Worm (Caenorhabditis elegans): ENCODE data around the gene let-754.
A peak's percentile ranks its signal among the peaks of the same experiment; 100 is the strongest.

The let-754 gene

DNA sequence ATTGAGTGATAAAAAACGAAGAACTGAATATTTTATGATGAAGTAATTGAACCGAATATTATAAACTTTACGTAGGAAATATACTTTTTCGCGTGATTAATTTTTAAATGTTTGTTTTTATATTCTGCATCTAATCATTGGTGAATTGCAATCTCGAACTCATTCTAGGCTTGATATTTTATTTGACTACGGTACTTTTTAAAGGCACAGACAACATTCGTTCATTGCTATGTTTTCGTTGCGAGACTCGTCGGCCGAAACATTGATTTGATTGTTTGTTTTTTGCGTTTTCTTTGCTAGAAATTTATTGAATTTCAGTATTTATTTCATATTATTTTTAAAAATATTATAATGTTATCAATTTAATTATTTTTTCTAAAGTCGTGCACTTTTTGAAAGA lies 24.7 kb upstream of the let-754 start, which contains the start of gene C06G4.4 (continued):
- no peak for TF ChIP-seq nhr-80 (tag; optimal IDR thresholded peaks at IDR 0.05)
- TF ChIP-seq hlh-26 (GFP tag; conservative IDR thresholded peaks at IDR 0.05) = no peak
- TF ChIP-seq zim-3 (tag; optimal IDR thresholded peaks at IDR 0.05) = no peak
- TF ChIP-seq gei-17 (GFP tag; optimal IDR thresholded peaks at IDR 0.05) = no peak
- no peak for TF ChIP-seq F37B4.10 (GFP tag; IDR thresholded peaks at IDR 0.05)
- TF ChIP-seq ceh-79 (tag; optimal IDR thresholded peaks at IDR 0.05) = no peak

DNA sequence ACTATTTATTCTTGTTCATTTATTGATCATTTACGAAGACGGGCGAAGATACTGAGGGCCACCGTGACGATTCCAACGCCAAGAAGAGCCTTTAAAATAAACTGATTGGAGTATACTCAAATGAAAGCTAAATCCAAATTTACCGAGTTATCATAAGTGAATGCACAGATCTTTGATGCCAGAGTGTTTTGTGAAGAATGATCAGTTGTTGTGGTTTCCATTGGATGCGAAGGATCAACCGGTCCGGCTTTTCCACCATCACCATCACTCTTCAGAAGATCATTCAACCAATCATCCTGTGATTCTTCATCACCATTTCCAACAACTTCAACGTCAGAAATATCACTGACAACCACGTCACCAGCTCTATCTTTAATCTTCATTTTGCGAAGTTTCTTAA lies 24.1 kb upstream of the let-754 start:
- TF ChIP-seq die-1 (tag; optimal IDR thresholded peaks at IDR 0.05) = peak; percentile 6
- TF ChIP-seq hsf-1 (GFP tag; IDR thresholded peaks at IDR 0.05) = 0 out of 2 replicates have a peak, but pooled peaks have one; percentile 32
- peak; percentile 90 for TF ChIP-seq hrde-1 (tag; optimal IDR thresholded peaks at IDR 0.05; ENCODE audit: borderline replicate concordance)
- TF ChIP-seq xnd-1 (tag; optimal IDR thresholded peaks at IDR 0.05) = no peak
- TF ChIP-seq gei-17 (GFP tag; optimal IDR thresholded peaks at IDR 0.05) = no peak
- TF ChIP-seq lin-54 (GFP tag; optimal IDR thresholded peaks at IDR 0.05) = peak; percentile 15
- peak; percentile 63; the same call in 1 of the 2 replicates for TF ChIP-seq Y95B8A.8 (GFP tag; IDR thresholded peaks at IDR 0.05)
- peak; percentile 87 for TF ChIP-seq repo-1 (tag; optimal IDR thresholded peaks at IDR 0.05)
- no peak for TF ChIP-seq F33H1.4 (GFP tag; IDR thresholded peaks at IDR 0.05)
- TF ChIP-seq ceh-58 (GFP tag; IDR thresholded peaks at IDR 0.05) = no peak
- TF ChIP-seq chd-7 (tag; optimal IDR thresholded peaks at IDR 0.05) = peak; percentile 61
- TF ChIP-seq aptf-3 (GFP tag; IDR thresholded peaks at IDR 0.05) = no peak
- peak; percentile 27 for TF ChIP-seq B0035.1 (tag; optimal IDR thresholded peaks at IDR 0.05)
- TF ChIP-seq ama-1 (optimal IDR thresholded peaks at IDR 0.05) = peak; percentile 5
- TF ChIP-seq ama-1 (GFP tag; optimal IDR thresholded peaks at IDR 0.05) = no peak
- peak; percentile 7 for TF ChIP-seq madf-10 (tag; optimal IDR thresholded peaks at IDR 0.05)
- TF ChIP-seq Y53F4B.3 (GFP tag; IDR thresholded peaks at IDR 0.05) = no peak
- 0 out of 2 replicates have a peak, but pooled peaks have one; percentile 4 for TF ChIP-seq madf-3 (GFP tag; IDR thresholded peaks at IDR 0.05)
- TF ChIP-seq let-607 (tag; optimal IDR thresholded peaks at IDR 0.05) = no peak
- no peak for TF ChIP-seq lir-1 (GFP tag; conservative IDR thresholded peaks at IDR 0.05)
- TF ChIP-seq snpc-3.4 (tag; optimal IDR thresholded peaks at IDR 0.05) = peak; percentile 10
- 0 out of 2 replicates have a peak, but pooled peaks have one; percentile 9 for TF ChIP-seq attf-6 (GFP tag; IDR thresholded peaks at IDR 0.05)
- peak; percentile 18 for TF ChIP-seq ceh-79 (tag; optimal IDR thresholded peaks at IDR 0.05)
- 0 out of 2 replicates have a peak, but pooled peaks have one; percentile 36 for TF ChIP-seq lin-26 (GFP tag; IDR thresholded peaks at IDR 0.05)
- no peak for TF ChIP-seq tbp1 (GFP tag; optimal IDR thresholded peaks at IDR 0.05)
- peak; percentile 79 for TF ChIP-seq F52B5.7 (tag; optimal IDR thresholded peaks at IDR 0.05)
- no peak for TF ChIP-seq mcd-1 (GFP tag; IDR thresholded peaks at IDR 0.05)
- TF ChIP-seq C17E4.6 (GFP tag; IDR thresholded peaks at IDR 0.05) = 0 out of 2 replicates have a peak, but pooled peaks have one; percentile 32
- TF ChIP-seq B0261.1 (tag; optimal IDR thresholded peaks at IDR 0.05) = no peak
- peak; percentile 29; the same call in 1 of the 2 replicates for TF ChIP-seq Y56A3A.18 (GFP tag; IDR thresholded peaks at IDR 0.05)
- peak; percentile 20 for TF ChIP-seq zim-3 (tag; optimal IDR thresholded peaks at IDR 0.05)
- TF ChIP-seq nhr-120 (GFP tag; IDR thresholded peaks at IDR 0.05) = 0 out of 2 replicates have a peak, but pooled peaks have one; percentile 44
- TF ChIP-seq Y79H2A.3 (GFP tag; conservative IDR thresholded peaks at IDR 0.05) = 0 out of 2 replicates have a peak, but pooled peaks have one; percentile 20
- TF ChIP-seq ZK185.1 (tag; optimal IDR thresholded peaks at IDR 0.05; ENCODE audit: poor library complexity, severe bottlenecking) = peak; percentile 14
- peak; percentile 36; the same call in 1 of the 2 replicates for TF ChIP-seq ekl-4 (GFP tag; IDR thresholded peaks at IDR 0.05)
- no peak for TF ChIP-seq aptf-2 (GFP tag; conservative IDR thresholded peaks at IDR 0.05)
- 0 out of 2 replicates have a peak, but pooled peaks have one; percentile 43 for TF ChIP-seq cebp-1 (GFP tag; IDR thresholded peaks at IDR 0.05)
- TF ChIP-seq cebp-1 (tag; optimal IDR thresholded peaks at IDR 0.05) = peak; percentile 49
- TF ChIP-seq ztf-3 (GFP tag; optimal IDR thresholded peaks at IDR 0.05) = peak; percentile 2
- no peak for TF ChIP-seq egl-18 (GFP tag; IDR thresholded peaks at IDR 0.05)
- TF ChIP-seq ztf-22 (GFP tag; optimal IDR thresholded peaks at IDR 0.05) = no peak
- peak; percentile 27 for TF ChIP-seq tlf-1 (GFP tag; optimal IDR thresholded peaks at IDR 0.05)
- TF ChIP-seq sptf-2 (GFP tag; optimal IDR thresholded peaks at IDR 0.05) = no peak

All from whole organism, young adult.